Fruit fly (Drosophila melanogaster): Measurements from ENCODE around the gene CG33158.

dm6 chr3L:16487812-16488211 is 68.4 kb downstream of the CG33158 start:
- TF ChIP-seq Dif (GFP tag; optimal IDR thresholded peaks at IDR 0.05; ENCODE audit: partially characterized antibody): no peak
- TF ChIP-seq Hnf4 (GFP tag; optimal IDR thresholded peaks at IDR 0.05): no peak
- TF ChIP-seq OdsH (GFP tag; optimal IDR thresholded peaks at IDR 0.05): no peak
- no peak for TF ChIP-seq Hr83 (GFP tag; optimal IDR thresholded peaks at IDR 0.05; ENCODE audit: poor library complexity, severe bottlenecking)
- TF ChIP-seq Myc (optimal IDR thresholded peaks at IDR 0.05): no peak
- TF ChIP-seq Sp1 (GFP tag; optimal IDR thresholded peaks at IDR 0.05): no peak
- TF ChIP-seq rgr (GFP tag; optimal IDR thresholded peaks at IDR 0.05): no peak
- no peak for TF ChIP-seq fru (GFP tag; optimal IDR thresholded peaks at IDR 0.05)
